Fruit fly (Drosophila melanogaster) whole organism, embryonic: ENCODE results near the gene Rab3GAP1.

Source experiments
- Atf-2 ChIP-seq: fragments of 200-800 bp; sonication (Bioruptor generic); optimal IDR thresholded peaks from 2 replicates; lab custom pipeline; 2016; ENCODE audit warnings: missing biosample characterization, missing genetic modification characterization
- Awh ChIP-seq: fragments of 200-800 bp; sonication (Bioruptor generic); IDR thresholded peaks from 2 replicates; pipeline ENCODE4, ENCODE4 v1.3.6; 2022; ENCODE audit warnings: missing biosample characterization, missing genetic modification characterization
- CG10462 ChIP-seq: fragments of 200-800 bp; sonication (Bioruptor generic); optimal IDR thresholded peaks from 2 replicates; lab custom pipeline; 2016; ENCODE audit warnings: missing biosample characterization, missing genetic modification characterization
- CG11504 ChIP-seq: fragments of 200-800 bp; sonication (Bioruptor generic); optimal IDR thresholded peaks from 3 replicates; lab custom pipeline; 2019; ENCODE audit warnings: missing biosample characterization, mild to moderate bottlenecking, missing genetic modification characterization, moderate library complexity
- CG12219 ChIP-seq: fragments of 200-800 bp; sonication (Bioruptor generic); optimal IDR thresholded peaks from 3 replicates; lab custom pipeline; 2018; ENCODE audit warnings: missing biosample characterization, mild to moderate bottlenecking, missing genetic modification characterization
- CG12391 ChIP-seq: fragments of 200-800 bp; sonication (Bioruptor generic); optimal IDR thresholded peaks from 3 replicates; lab custom pipeline; 2018; ENCODE audit warnings: missing biosample characterization, mild to moderate bottlenecking, missing genetic modification characterization, moderate library complexity
- CG13894 ChIP-seq: fragments of 200-800 bp; sonication (Bioruptor generic); optimal IDR thresholded peaks from 3 replicates; lab custom pipeline; 2018; ENCODE audit warnings: missing biosample characterization, mild to moderate bottlenecking, missing genetic modification characterization, moderate library complexity
- CG14710 ChIP-seq: fragments of 200-800 bp; sonication (Bioruptor generic); optimal IDR thresholded peaks from 3 replicates; lab custom pipeline; 2019; ENCODE audit warnings: missing biosample characterization, mild to moderate bottlenecking, missing genetic modification characterization, moderate library complexity
- CG15073 ChIP-seq: fragments of 200-800 bp; sonication (Bioruptor generic); optimal IDR thresholded peaks from 2 replicates; lab custom pipeline; 2016; ENCODE audit warnings: missing biosample characterization, missing genetic modification characterization
- CG17385 ChIP-seq: fragments of 200-800 bp; sonication (Bioruptor generic); optimal IDR thresholded peaks from 3 replicates; lab custom pipeline; 2018; ENCODE audit warnings: missing biosample characterization, mild to moderate bottlenecking, missing genetic modification characterization
- CG17802 ChIP-seq: fragments of 200-800 bp; sonication (Bioruptor generic); optimal IDR thresholded peaks from 2 replicates; lab custom pipeline; 2018; ENCODE audit warnings: missing biosample characterization, mild to moderate bottlenecking, missing genetic modification characterization, moderate library complexity
- CG18011 ChIP-seq: fragments of 200-800 bp; sonication (Bioruptor generic); optimal IDR thresholded peaks from 2 replicates; lab custom pipeline; 2017; ENCODE audit warnings: missing biosample characterization, missing genetic modification characterization, mild to moderate bottlenecking, moderate library complexity, missing genotype
- CG18262 ChIP-seq: fragments of 200-800 bp; optimal IDR thresholded peaks from 3 replicates; lab custom pipeline; 2019; ENCODE audit warnings: missing biosample characterization, mild to moderate bottlenecking, missing genetic modification characterization, moderate library complexity
- CG1832 ChIP-seq: fragments of 200-800 bp; sonication (Bioruptor generic); optimal IDR thresholded peaks from 2 replicates; lab custom pipeline; 2017; ENCODE audit warnings: missing biosample characterization, mild to moderate bottlenecking, missing genetic modification characterization, inconsistent platforms
- CG2120 ChIP-seq: fragments of 200-800 bp; sonication (Bioruptor generic); optimal IDR thresholded peaks from 3 replicates; lab custom pipeline; 2016; ENCODE audit warnings: missing biosample characterization, missing genetic modification characterization
- CG31224 ChIP-seq: fragments of 200-800 bp; sonication (Bioruptor generic); IDR thresholded peaks from 2 replicates; pipeline ENCODE4 v1.3.6; 2022; ENCODE audit warnings: missing biosample characterization, missing genetic modification characterization
- CG31365 ChIP-seq: fragments of 200-800 bp; sonication (Bioruptor generic); optimal IDR thresholded peaks from 2 replicates; lab custom pipeline; 2018; ENCODE audit warnings: missing biosample characterization, mild to moderate bottlenecking, missing genetic modification characterization
- CG7928 ChIP-seq: fragments of 200-800 bp; sonication (Bioruptor generic); optimal IDR thresholded peaks from 2 replicates; lab custom pipeline; 2017; ENCODE audit warnings: missing biosample characterization, mild to moderate bottlenecking, missing genetic modification characterization
- CG7987 ChIP-seq: fragments of 200-800 bp; sonication (Bioruptor generic); optimal IDR thresholded peaks from 2 replicates; lab custom pipeline; 2018; ENCODE audit warnings: missing biosample characterization, mild to moderate bottlenecking, missing genetic modification characterization, moderate library complexity
- CG9437 ChIP-seq: fragments of 200-800 bp; sonication (Bioruptor generic); optimal IDR thresholded peaks from 2 replicates; lab custom pipeline; 2018; ENCODE audit warnings: missing biosample characterization, mild to moderate bottlenecking, missing genetic modification characterization
- Dad ChIP-seq: fragments of 200-800 bp; sonication (Bioruptor generic); optimal IDR thresholded peaks from 3 replicates; lab custom pipeline; 2016; ENCODE audit warnings: missing biosample characterization, missing genetic modification characterization
- Doc2 ChIP-seq: fragments of 200-800 bp; sonication (Bioruptor generic); IDR thresholded peaks from 2 replicates; pipeline ENCODE4 v1.3.6; 2022; ENCODE audit warnings: missing biosample characterization, missing genetic modification characterization
- H15 ChIP-seq: fragments of 200-800 bp; sonication (Bioruptor generic); IDR thresholded peaks from 3 replicates; pipeline ENCODE4 v1.3.6; 2022; ENCODE audit warnings: missing biosample characterization, missing genetic modification characterization
- Hr51 ChIP-seq, 2 experiments: fragments of 200-800 bp; sonication (Bioruptor generic); optimal IDR thresholded peaks; 2 replicates in 1 of 2; 3 replicates in 1 of 2; lab custom pipeline; 2016 to 2018; ENCODE audit warnings: missing biosample characterization in 2 of 2, missing genetic modification characterization in 2 of 2, mild to moderate bottlenecking in 1 of 2, moderate library complexity in 1 of 2
- Lpt ChIP-seq: fragments of >200 bp; optimal IDR thresholded peaks from 2 replicates; lab custom pipeline; 2018; ENCODE audit warnings: missing biosample characterization, missing genetic modification characterization
- MTF-1 ChIP-seq: fragments of 200-800 bp; sonication (Bioruptor generic); optimal IDR thresholded peaks from 2 replicates; lab custom pipeline; 2018; ENCODE audit warnings: missing biosample characterization, mild to moderate bottlenecking, missing genetic modification characterization, borderline replicate concordance
- NFAT ChIP-seq: fragments of 200-800 bp; sonication (Bioruptor generic); IDR thresholded peaks from 2 replicates; pipeline ENCODE4 v1.3.6; 2022; ENCODE audit warnings: missing biosample characterization, missing genetic modification characterization
- Ptx1 ChIP-seq: fragments of 200-800 bp; sonication (Bioruptor generic); IDR thresholded peaks from 2 replicates; pipeline ENCODE4 v1.3.6; 2022; ENCODE audit warnings: missing biosample characterization, missing genetic modification characterization
- Spps ChIP-seq: fragments of 200-800 bp; sonication (Bioruptor generic); optimal IDR thresholded peaks from 2 replicates; lab custom pipeline; 2018; ENCODE audit warnings: missing biosample characterization, mild to moderate bottlenecking, missing genetic modification characterization
- Sry-δ ChIP-seq: fragments of 200-800 bp; sonication (Bioruptor generic); optimal IDR thresholded peaks from 2 replicates; lab custom pipeline; 2016; ENCODE audit warnings: missing biosample characterization, missing genetic modification characterization
- ap ChIP-seq: fragments of 200-800 bp; sonication (Bioruptor generic); IDR thresholded peaks from 2 replicates; pipeline ENCODE4 v1.3.6; 2022; ENCODE audit warnings: missing biosample characterization, missing genetic modification characterization
- chif ChIP-seq, 2 experiments: fragments of 200-800 bp; sonication (Bioruptor generic); optimal IDR thresholded peaks; 3 replicates each; lab custom pipeline; 2016; ENCODE audit warnings: missing biosample characterization in 2 of 2, missing genetic modification characterization in 2 of 2
- crol ChIP-seq: fragments of 200-800 bp; sonication (Bioruptor generic); IDR thresholded peaks from 2 replicates; pipeline ENCODE4 v1.3.6; 2022; ENCODE audit warnings: missing biosample characterization, missing genetic modification characterization
- ewg ChIP-seq: fragments of 200-800 bp; sonication (Bioruptor generic); optimal IDR thresholded peaks from 3 replicates; lab custom pipeline; 2017; ENCODE audit warnings: mild to moderate bottlenecking, missing biosample characterization, missing genetic modification reagents, missing genetic modification characterization
- fd3F ChIP-seq: fragments of 200-800 bp; sonication (Bioruptor generic); optimal IDR thresholded peaks from 2 replicates; lab custom pipeline; 2018; ENCODE audit warnings: missing biosample characterization, mild to moderate bottlenecking, missing genetic modification characterization, moderate library complexity
- ftz-f1 ChIP-seq: fragments of 200-800 bp; sonication (Bioruptor generic); optimal IDR thresholded peaks from 2 replicates; lab custom pipeline; 2016; ENCODE audit warnings: missing biosample characterization, missing genetic modification characterization
- grn ChIP-seq: fragments of 200-800 bp; sonication (Bioruptor generic); optimal IDR thresholded peaks from 3 replicates; lab custom pipeline; 2017; ENCODE audit warnings: missing biosample characterization, missing genetic modification characterization
- inv ChIP-seq: fragments of 200-800 bp; sonication (Bioruptor generic); IDR thresholded peaks from 2 replicates; pipeline ENCODE4 v1.3.6; 2022; ENCODE audit warnings: missing biosample characterization, missing genetic modification characterization; ENCODE audit not compliant: partially characterized antibody
- kni ChIP-seq: fragments of 200-800 bp; sonication (Bioruptor generic); optimal IDR thresholded peaks from 3 replicates; lab custom pipeline; 2017; ENCODE audit warnings: mild to moderate bottlenecking, missing biosample characterization, missing genetic modification reagents, missing genetic modification characterization
- pfk ChIP-seq: fragments of 200-800 bp; sonication (Bioruptor generic); optimal IDR thresholded peaks from 2 replicates; lab custom pipeline; 2018; ENCODE audit warnings: missing biosample characterization, mild to moderate bottlenecking, missing genetic modification characterization, moderate library complexity
- phol ChIP-seq: fragments of 200-800 bp; sonication (Bioruptor generic); optimal IDR thresholded peaks from 3 replicates; lab custom pipeline; 2018; ENCODE audit warnings: missing biosample characterization, mild to moderate bottlenecking, missing genetic modification characterization, moderate library complexity
- pzg ChIP-seq: fragments of 200-800 bp; sonication (Bioruptor generic); optimal IDR thresholded peaks from 3 replicates; lab custom pipeline; 2018; ENCODE audit warnings: missing biosample characterization, mild to moderate bottlenecking, missing genetic modification characterization, moderate library complexity
- salm ChIP-seq: fragments of 200-800 bp; sonication (Bioruptor generic); optimal IDR thresholded peaks from 2 replicates; lab custom pipeline; 2018; ENCODE audit warnings: missing biosample characterization, mild to moderate bottlenecking, missing genetic modification characterization
- shn ChIP-seq: fragments of 200-800 bp; sonication (Bioruptor generic); optimal IDR thresholded peaks from 3 replicates; lab custom pipeline; 2016; ENCODE audit warnings: missing biosample characterization, missing genetic modification characterization
- tll ChIP-seq, 2 experiments: fragments of 200-800 bp in 1 of 2; fragments of >200 bp in 1 of 2; sonication (Bioruptor generic) in 1 of 2; optimal IDR thresholded peaks; 2 replicates each; lab custom pipeline; 2017 to 2019; ENCODE audit warnings: missing biosample characterization in 2 of 2, missing genetic modification characterization in 2 of 2, mild to moderate bottlenecking in 1 of 2, moderate library complexity in 1 of 2
- ttk ChIP-seq: fragments of 200-800 bp; sonication (Bioruptor generic); IDR thresholded peaks from 2 replicates; pipeline ENCODE4 v2.1.2; 2022; ENCODE audit warnings: missing biosample characterization, missing genetic modification characterization
- tx ChIP-seq: fragments of 200-800 bp; sonication (Bioruptor generic); optimal IDR thresholded peaks from 2 replicates; lab custom pipeline; 2016; ENCODE audit warnings: missing biosample characterization, missing genetic modification characterization
- wor ChIP-seq: fragments of 200-800 bp; sonication (Bioruptor generic); IDR thresholded peaks from 2 replicates; pipeline ENCODE4 v1.3.6; 2022; ENCODE audit warnings: missing biosample characterization, missing genetic modification characterization

Rab3GAP1 gene

DNA sequence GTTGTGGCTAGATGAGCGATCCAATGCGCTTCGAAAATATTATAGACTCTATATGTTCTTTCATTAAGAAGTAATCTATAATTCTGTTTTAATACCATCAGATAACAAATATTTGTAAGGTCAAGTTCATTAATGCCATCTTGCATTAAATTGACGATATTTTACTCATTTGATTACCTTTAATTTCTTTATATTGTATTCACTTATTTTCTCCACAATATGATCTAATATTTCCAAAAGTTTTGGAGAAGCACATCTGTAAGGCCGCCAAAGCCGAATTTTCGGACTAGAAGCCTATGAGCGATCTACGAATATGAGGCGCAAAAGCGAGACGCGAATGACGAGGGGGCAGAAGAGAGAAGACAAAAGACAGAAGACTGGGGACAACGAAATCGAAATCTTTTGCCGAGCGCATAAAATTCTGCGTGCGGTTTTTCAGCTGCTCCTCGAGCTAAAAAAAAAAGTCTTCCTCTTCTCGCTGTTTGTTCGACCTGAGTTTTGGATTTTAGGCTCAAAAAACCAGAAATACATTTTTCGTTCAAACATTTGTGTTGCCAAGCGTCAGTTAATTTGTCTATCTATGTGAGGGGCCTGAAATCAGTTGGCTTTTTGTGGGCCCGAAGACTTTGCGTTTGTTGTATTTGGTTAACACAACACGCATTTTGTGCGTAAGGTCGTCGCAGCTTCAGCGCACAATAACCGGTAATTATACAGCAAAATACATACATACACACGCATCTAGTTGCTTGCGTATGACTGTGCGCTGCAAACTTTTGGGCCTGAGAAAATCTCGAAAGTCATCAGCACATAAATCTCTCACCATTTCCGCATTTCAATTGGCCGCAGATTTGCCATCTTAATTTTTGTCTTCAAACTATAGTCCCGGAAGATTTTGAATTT is 27.9 kb upstream of the Rab3GAP1 start (continued):
- TF ChIP-seq CG11504 (tag; lab: Kevin White, UChicago) (peak; percentile 99), Sry-δ (GFP tag; lab: Kevin White, UChicago) (peak; percentile 74), kni (peak; percentile 5), CG9437 (GFP tag; lab: Kevin White, UChicago) (peak; percentile 97), ap (GFP tag; lab: Robert Waterston, UW) (peak; percentile 93), CG7928 (peak; percentile 81), CG17385 (GFP tag; lab: Kevin White, UChicago) (peak; percentile 96), Awh (GFP tag; lab: Robert Waterston, UW) (peak; percentile 93), CG2120 (peak; percentile 99), Doc2 (GFP tag; lab: Robert Waterston, UW) (peak; percentile 97), CG15073 (peak; percentile 83), Atf-2 (peak; percentile 97), pzg (GFP tag; lab: Kevin White, UChicago) (peak; percentile 16), ewg (GFP tag; lab: Kevin White, UChicago) (peak; percentile 96), ftz-f1 (GFP tag; lab: Kevin White, UChicago) (peak; percentile 29), CG1832 (GFP tag; lab: Kevin White, UChicago) (no peak), CG18011 (GFP tag; lab: Kevin White, UChicago) (peak; percentile 89), pfk (GFP tag; lab: Kevin White, UChicago) (no peak), NFAT (GFP tag; lab: Robert Waterston, UW) (no peak; the same call in none of the 2 replicates), CG12219 (GFP tag; lab: Kevin White, UChicago) (peak; percentile 98), phol (tag; lab: Kevin White, UChicago) (peak; percentile 98), tx (GFP tag; lab: Kevin White, UChicago) (peak; percentile 97), Ptx1 (peak; percentile 99), inv (GFP tag; lab: Robert Waterston, UW) (no peak), CG31365 (tag; lab: Kevin White, UChicago) (peak; percentile 80), CG17802 (tag; lab: Kevin White, UChicago) (peak; percentile 80), tll (GFP tag; optimal IDR thresholded peaks at IDR 0.05; lab: Kevin White, UChicago) (peak in 1 of 2 experiments; percentile 49), CG10462 (GFP tag; lab: Kevin White, UChicago) (peak; percentile 96), H15 (peak; percentile 98), grn (peak; percentile 90), salm (peak; percentile 98), shn (peak; percentile 97), chif (GFP tag; optimal IDR thresholded peaks at IDR 0.05; lab: Kevin White, UChicago) (peak; percentile 97), ttk (GFP tag; lab: Robert Waterston, UW) (peak; percentile 98), Spps (tag; lab: Kevin White, UChicago) (peak; percentile 72), MTF-1 (GFP tag; lab: Kevin White, UChicago) (peak; percentile 83), crol (GFP tag; lab: Robert Waterston, UW) (peak; percentile 85), Hr51 (GFP tag; optimal IDR thresholded peaks at IDR 0.05; lab: Kevin White, UChicago) (peak; percentile 98 to 100), CG18262 (tag; lab: Kevin White, UChicago) (peak; percentile 99), wor (peak; percentile 98), CG31224 (GFP tag; lab: Robert Waterston, UW) (peak; percentile 97), Lpt (GFP tag; lab: Kevin White, UChicago) (no peak), CG12391 (tag; lab: Kevin White, UChicago) (peak; percentile 99), CG7987 (GFP tag; lab: Kevin White, UChicago) (peak; percentile 94), Dad (GFP tag; lab: Kevin White, UChicago) (peak; percentile 95), CG13894 (tag; lab: Kevin White, UChicago) (peak; percentile 94), fd3F (GFP tag; lab: Kevin White, UChicago) (peak; percentile 99), CG14710 (tag; lab: Kevin White, UChicago) (peak; percentile 92)
